Worm (Caenorhabditis elegans) whole organism, dauer: ENCODE results near the gene clec-56.
"Not testable (repeated sequence)": the region's sequence is repeated elsewhere in the genome, so short reads cannot be mapped to it uniquely, and the experiment has no call there.

ENCODE experiments used
- unc-62 ChIP-seq: sonication (generic microtip); optimal IDR thresholded peaks from 2 replicates; lab custom pipeline; 2017; ENCODE audit warnings: missing biosample characterization, missing genetic modification reagents, missing genetic modification characterization

clec-56 gene

DNA sequence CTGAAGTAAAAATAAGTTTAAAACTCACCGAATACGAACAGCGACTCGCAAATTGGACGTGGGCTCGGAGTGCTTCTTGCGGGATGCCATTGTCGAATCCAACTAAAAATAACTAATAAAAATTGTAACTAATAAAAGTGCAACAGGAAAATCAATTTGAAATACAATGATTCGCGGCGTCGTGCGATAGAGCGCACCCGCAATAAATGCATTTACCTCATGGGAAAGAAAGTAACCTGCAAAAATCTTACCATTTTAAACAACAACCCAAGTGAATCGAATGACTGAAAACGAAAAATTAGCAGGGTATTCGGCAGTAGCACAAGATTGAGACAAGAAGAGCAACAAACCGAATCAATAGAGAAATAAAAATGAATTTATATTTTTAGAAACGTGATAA is 17.6 kb upstream of the clec-56 start, which contains the start of gene bmk-1:
Gene bmk-1, minus strand, starts transcription at position 359 of the 400 bp plus-strand sequence.
- TF ChIP-seq unc-62 (GFP tag; lab: Kevin White, UChicago), result no peak

DNA sequence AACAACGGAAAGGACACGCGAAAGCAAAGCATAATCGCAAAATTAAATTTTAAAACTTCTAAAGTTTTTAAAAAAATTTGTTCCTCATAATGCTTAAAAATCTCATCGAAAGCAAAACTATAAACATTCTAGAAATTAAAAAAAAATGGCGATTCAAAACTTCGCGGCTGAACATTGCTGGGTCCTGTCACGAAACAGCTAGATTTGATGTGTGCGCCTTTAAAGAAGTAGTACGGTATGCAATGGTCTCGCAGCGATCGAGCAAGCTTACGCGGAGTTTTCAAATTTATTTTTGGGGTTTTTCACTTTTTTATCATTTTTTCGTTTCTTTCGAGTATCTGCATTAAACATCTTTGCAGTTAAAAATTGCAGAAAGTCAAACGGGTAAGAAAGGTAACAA is 17.1 kb upstream of the clec-56 start, which contains the start of gene coh-3:
Gene coh-3, plus strand, starts transcription at position 353 of the 400 bp plus-strand sequence.
- no peak for TF ChIP-seq unc-62 (GFP tag; lab: Kevin White, UChicago)

DNA sequence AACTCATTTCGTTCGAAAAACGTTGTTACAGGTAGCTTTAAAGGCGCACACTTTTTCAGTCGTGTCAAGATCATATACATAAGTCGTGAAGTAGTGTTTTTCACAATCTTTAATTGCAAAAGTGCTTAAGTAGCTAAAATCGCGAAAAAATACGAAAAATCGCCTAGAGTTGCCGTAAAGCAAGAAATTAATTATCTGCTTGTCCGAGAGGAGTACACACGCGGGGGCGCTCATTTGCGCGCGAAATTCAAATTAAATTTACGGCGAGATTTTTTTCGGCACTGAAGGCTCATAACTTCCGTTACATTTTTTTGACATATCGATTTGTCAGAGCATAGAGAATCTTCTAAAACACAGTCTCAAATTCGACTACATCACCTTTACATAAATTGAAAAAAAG is 14.1 kb upstream of the clec-56 start:
- no peak for TF ChIP-seq unc-62 (GFP tag; lab: Kevin White, UChicago)

DNA sequence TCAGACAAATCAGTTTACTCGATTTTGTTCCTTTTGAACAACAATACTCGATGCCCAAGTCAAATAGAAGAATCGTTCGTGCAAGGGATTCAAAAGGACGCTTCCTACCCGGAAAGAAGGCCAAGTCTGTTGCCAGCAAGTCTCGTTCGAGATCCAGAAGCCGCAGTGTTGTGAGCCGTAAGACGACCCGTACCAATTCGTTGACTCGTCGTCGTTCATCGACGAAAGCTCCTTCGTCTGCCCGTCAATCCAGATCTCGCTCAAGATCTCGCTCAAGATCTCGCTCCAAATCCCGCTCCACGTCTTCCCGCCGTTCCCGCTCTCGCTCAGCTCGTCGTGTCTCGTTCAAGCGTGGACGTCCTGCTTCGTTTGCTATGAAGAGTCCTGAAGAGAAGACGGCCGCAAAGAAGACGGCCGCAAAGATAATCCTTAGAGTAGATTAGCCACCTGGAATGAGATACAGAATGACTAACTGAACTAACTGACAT is 13.5 kb upstream of the clec-56 start, which contains the start of gene F08H9.2:
Gene F08H9.2, plus strand, starts transcription at position 51 of the 488 bp plus-strand sequence.
- TF ChIP-seq unc-62 (GFP tag; lab: Kevin White, UChicago), result no peak

DNA sequence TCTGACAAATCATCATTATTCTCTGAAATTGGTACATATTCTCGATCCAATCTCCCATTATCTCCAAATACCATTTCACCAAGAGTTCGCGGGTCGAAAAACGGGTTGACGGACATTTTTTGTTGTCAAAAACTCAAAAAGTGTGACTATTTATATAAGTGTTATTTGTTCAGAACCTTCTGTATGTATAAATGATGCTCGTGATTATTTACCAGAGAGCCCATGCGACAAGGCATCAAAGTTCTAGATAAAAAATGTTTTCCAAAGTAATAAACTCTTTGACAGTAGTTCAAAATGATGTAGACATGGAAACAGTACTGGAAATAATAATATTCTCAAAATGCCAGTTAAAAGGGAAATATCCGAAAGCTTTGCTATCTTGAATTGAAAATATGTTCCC is 11.5 kb upstream of the clec-56 start:
- no peak for TF ChIP-seq unc-62 (GFP tag; lab: Kevin White, UChicago)

DNA sequence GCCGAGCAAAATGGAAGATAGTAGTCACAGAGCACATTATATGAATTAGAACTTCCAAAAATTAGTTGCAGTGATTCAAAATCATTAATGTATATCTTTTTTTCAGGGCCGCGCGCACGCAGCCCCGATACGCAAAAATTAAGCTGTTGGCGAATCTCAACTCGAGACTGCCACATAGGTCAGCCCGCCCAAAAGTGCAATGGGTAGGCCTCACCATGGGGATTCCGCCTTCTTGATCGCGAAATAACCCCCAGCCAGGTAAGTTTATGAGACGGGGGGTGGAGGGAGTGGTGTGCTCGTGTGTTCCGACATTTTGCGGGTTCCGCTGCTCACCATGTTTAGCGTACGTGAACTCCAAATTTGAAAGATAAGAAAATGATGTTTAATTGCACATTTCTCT is 11.1 kb upstream of the clec-56 start, which contains the start of gene F08H9.3:
Gene F08H9.3, minus strand, starts transcription at position 252 of the 400 bp plus-strand sequence.
- not testable (repeated sequence) for TF ChIP-seq unc-62 (GFP tag; lab: Kevin White, UChicago)

DNA sequence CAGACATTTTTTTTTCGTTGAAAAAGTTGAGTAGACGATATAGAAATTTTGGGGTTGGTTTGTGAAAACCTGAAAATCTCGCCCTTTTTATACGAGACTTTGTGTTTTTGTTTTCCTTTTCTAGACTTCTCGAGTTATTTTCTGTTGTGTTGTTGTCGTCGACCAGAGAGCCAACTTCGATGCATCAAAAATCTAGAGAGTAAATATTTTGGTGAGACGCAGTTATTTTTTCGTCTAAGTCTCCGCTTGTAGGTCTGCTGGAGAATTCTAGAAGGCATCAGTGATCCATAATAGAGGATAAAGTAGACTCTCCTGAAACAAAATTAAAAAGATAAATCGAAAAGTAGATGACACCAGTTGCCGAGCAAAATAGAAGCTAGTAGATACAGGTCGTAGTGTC is 9.8 kb upstream of the clec-56 start, which contains the start of gene F08H9.4:
Gene F08H9.4, minus strand, starts transcription at position 61 of the 400 bp plus-strand sequence.
- TF ChIP-seq unc-62 (GFP tag; lab: Kevin White, UChicago), result no peak

DNA sequence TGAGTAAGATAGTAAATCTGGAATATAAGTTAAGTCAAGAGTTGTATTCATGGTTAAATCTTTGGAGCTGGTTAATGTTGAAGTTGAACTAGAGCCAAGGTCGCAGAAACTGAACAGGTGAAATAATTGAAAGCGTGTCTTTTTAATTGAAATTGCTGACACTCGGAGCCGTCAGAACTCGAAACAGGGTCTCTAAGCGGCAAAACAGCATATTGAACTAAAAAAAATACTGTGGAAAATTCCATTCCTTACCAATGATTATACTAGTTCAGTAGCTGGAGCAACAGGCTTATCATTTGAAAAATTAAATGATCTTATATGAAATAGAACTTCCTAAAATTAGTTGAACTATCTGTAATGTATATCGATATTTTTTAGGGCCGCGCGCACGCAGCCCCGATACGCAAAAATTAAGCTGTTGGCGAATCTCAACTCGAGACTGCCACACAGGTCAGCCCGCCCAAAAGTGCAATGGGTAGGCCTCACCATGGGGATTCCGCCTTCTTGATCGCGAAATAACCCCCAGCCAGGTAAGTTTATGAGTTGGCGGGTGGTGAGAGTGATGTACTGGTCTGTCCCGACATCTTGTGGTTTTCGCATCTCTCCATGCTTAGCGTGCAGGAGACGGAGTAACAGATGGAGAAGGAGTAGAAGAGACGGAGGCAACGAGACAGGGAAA is 5.9 kb upstream of the clec-56 start, which contains the start of gene srz-97:
Gene srz-97, minus strand, starts transcription at position 51 of the 679 bp plus-strand sequence.
- no peak for TF ChIP-seq unc-62 (GFP tag; lab: Kevin White, UChicago)

DNA sequence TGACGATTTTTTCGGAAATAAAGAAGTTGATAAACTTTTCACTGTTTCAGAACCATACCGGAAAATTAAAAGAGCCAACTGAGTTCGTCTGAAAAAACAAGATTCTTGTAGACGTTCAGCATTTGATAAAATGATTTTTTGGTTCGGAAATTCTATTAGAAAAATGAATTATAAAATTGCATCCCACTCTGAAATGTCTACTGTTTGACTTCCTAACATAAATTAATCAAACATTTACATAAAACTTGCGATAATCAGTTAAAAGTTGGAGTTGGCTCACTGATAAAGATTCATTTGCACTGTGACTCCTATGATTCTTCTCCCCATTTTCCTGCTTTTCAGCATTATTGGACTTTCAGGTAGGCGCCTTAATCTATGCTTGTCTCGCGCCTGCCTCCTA is 5.3 kb upstream of the clec-56 start, which contains the start of gene clec-57:
Gene clec-57, plus strand, starts transcription at position 301 of the 400 bp plus-strand sequence.
- TF ChIP-seq unc-62 (GFP tag; lab: Kevin White, UChicago), result no peak

DNA sequence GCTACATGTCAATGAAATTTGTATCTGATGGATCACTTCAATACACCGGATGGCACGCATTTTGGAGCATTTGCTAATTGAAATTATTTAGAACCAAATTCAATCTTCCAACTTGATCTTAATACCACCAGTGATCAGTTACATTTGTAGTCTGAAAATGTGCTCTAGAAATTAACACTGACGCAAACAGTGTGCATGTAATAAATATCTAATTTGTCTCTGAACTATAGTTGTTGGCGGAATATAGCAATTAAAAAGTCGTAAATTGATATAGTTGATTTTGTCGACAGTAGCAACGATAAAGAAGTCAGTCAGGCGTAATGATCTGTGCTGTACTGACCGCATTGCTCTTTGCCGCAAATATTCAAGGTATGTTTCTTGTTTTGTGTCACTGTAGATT is 2.0 kb upstream of the clec-56 start, which contains the start of gene clec-227:
Gene clec-227, plus strand, starts transcription at position 301 of the 400 bp plus-strand sequence.
- no peak for TF ChIP-seq unc-62 (GFP tag; lab: Kevin White, UChicago)

DNA sequence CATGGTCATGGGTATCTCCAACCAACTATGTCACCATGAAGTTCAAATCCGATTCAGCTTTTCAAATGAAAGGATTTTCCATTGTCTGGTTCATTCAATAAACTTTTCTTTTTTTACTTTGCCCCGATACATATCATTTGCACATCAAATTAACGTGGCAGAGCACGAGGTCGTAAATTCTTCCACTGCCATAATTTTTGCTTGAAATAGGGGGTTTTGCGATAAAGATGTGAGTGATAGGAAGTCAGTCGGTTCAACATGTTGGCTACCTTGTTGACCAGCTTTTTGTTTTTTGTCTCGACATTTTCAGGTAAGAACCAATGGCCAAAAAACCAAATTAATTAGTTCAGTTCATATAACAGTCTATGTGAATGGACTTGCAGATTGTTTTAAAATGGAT is 2.5 kb downstream of the clec-56 start, which contains the start of gene clec-54:
Gene clec-54, plus strand, starts transcription at position 224 of the 400 bp plus-strand sequence.
- TF ChIP-seq unc-62 (GFP tag; lab: Kevin White, UChicago), result no peak

DNA sequence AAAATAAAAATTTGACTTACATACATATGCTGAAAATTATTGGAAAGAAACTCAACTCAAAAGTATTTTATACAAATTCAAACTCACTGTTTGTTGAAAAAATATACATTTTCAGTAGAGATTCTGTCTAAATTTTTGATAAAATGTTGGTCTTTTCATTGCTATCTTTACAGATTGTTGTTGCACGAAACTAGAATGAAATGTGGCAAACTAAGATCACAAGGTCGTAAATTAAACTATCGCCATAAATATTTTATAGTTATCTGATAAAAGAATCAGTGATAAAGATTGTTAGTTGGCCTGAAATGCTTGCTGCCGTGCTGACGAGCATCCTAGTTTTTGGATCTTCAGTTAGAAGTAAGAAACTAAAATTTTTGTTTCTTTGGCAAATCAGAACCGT is 4.8 kb downstream of the clec-56 start, which contains the start of gene clec-55:
Gene clec-55, plus strand, starts transcription at position 301 of the 400 bp plus-strand sequence.
- TF ChIP-seq unc-62 (GFP tag; lab: Kevin White, UChicago), result no peak

DNA sequence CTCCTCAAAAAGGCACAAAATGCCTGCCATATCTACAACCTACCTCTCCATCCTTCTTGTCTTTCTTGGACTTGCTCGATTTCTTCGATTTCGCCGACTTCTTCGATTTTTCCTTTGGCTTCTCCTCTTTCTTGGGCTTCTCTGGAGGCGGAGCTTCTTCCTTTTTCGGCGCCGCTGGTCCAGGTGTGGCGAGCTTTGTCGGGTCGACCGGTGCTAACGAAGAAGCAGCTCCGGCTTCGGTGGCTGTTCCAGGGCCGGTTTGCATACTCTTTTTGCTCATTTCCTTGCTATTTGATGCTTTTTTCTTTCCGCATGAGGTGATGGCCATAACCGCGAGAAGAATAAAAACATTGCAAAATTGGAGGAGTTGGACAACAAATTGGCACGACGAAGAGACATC is 6.3 kb downstream of the clec-56 start:
- no peak for TF ChIP-seq unc-62 (GFP tag; lab: Kevin White, UChicago)

DNA sequence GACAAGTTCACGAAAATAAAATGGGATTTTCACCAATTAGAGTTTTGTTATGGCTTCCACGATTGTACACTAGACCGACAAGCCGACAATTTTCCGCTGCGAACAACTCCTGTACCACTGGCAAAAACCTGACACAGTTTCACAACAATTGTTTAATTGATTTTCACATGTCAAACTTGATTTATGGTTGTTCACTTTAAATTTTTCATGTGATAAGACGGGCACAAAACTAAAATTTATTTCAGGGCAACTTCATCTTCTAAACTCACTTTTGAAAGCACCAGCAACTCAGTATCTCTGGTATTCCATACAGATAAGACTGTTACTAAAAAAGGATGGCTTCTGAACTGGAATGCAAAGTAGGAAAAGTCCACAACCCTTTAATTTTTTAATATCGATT is 7.2 kb downstream of the clec-56 start, which contains the start of gene R02D5.7:
Gene R02D5.7, minus strand, starts transcription at position 101 of the 400 bp plus-strand sequence.
- no peak for TF ChIP-seq unc-62 (GFP tag; lab: Kevin White, UChicago)

DNA sequence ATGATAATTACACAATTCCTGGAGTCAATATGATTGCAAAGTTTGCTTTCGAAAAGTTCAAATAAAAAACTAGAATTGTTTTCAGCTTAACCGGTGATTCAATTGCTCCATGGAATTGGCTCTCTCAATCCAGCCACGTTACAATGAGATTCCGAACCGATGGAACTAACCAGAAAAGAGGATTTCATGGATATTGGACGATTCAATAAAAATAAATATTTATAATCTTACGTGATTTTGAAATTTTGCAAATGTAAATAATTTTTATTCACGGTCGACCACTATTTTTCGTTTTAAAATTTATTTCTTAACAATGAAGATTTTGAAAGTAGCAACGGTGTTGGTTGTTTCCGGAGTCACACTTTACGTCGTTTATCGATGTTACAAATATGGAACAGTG is 7.8 kb downstream of the clec-56 start, which contains the start of gene R02D5.10:
Gene R02D5.10, plus strand, starts transcription at position 301 of the 400 bp plus-strand sequence.
- TF ChIP-seq unc-62 (GFP tag; lab: Kevin White, UChicago), result no peak

DNA sequence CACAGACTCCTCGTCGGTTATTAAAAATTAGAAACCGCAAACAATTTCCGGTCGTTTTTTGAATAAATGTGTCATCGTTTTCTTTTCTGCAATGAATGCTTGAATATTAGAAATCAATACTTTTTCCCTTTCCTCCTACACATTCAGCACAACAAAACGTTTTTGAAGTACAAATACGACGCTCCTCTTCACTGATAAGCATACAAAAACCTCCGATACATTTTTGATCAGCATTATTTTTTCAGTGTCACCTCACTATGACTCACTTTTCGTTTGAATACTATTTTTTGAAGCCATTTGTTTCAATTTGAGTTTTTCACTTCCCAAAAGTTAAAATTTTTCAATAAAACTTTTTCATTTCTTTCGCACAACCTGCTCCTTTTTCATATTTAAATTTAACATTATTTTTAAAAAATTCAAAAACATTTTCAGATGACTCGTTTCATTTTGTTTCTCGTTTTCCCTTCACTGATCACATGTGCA is 8.6 kb downstream of the clec-56 start, which contains the start of gene R02D5.3:
Gene R02D5.3, plus strand, starts transcription at position 433 of the 483 bp plus-strand sequence.
- no peak for TF ChIP-seq unc-62 (GFP tag; lab: Kevin White, UChicago)
